Worm (Caenorhabditis elegans) whole organism, young adult: Measurements from ENCODE around the gene egl-27.

Experiments used
- B0336.3 ChIP-seq: fragments of 200-800 bp; sonication (Bioruptor generic); IDR thresholded peaks from 2 replicates; pipeline ENCODE4 v1.3.6; 2022; ENCODE audit warnings: missing genetic modification characterization, missing compliant biosample characterization
- C17E4.6 ChIP-seq: fragments of 200-800 bp; sonication (Bioruptor generic); IDR thresholded peaks from 2 replicates; pipeline ENCODE4 v1.3.6; 2022; ENCODE audit warnings: missing genetic modification reagents, missing genetic modification characterization, missing compliant biosample characterization
- F39B2.1 ChIP-seq: fragments of 200-800 bp; sonication (Bioruptor generic); IDR thresholded peaks from 2 replicates; pipeline ENCODE4 v1.3.6; 2022; ENCODE audit warnings: missing genetic modification reagents, missing genetic modification characterization, missing compliant biosample characterization
- F57A8.1 ChIP-seq: fragments of 200-800 bp; sonication (Bioruptor generic); optimal IDR thresholded peaks from 2 replicates; lab custom pipeline; 2018; ENCODE audit warnings: mild to moderate bottlenecking, missing genetic modification characterization, moderate library complexity, missing compliant biosample characterization
- Y56A3A.18 ChIP-seq: fragments of 200-800 bp; sonication (Bioruptor generic); IDR thresholded peaks from 2 replicates; pipeline ENCODE4 v1.3.6; 2022; ENCODE audit warnings: missing genetic modification reagents, missing genetic modification characterization, missing compliant biosample characterization
- Y95B8A.8 ChIP-seq: fragments of 200-800 bp; sonication (Bioruptor generic); IDR thresholded peaks from 2 replicates; pipeline ENCODE4 v1.3.6; 2022; ENCODE audit warnings: missing genetic modification reagents, missing genetic modification characterization, missing compliant biosample characterization
- aptf-3 ChIP-seq: fragments of 200-800 bp; sonication (Bioruptor generic); IDR thresholded peaks from 2 replicates; pipeline ENCODE4 v1.3.6; 2022; ENCODE audit warnings: missing genetic modification characterization, missing compliant biosample characterization
- athp-1 ChIP-seq: sonication (generic microtip); optimal IDR thresholded peaks from 2 replicates; lab custom pipeline; 2017; ENCODE audit warnings: mild to moderate bottlenecking, missing genetic modification characterization, missing compliant biosample characterization
- attf-3 ChIP-seq: fragments of 200-800 bp; sonication (Bioruptor generic); conservative IDR thresholded peaks from 2 replicates; pipeline ENCODE4 v1.3.6; 2022; ENCODE audit warnings: missing genetic modification reagents, missing genetic modification characterization, missing compliant biosample characterization
- bed-1 ChIP-seq: fragments of 200-800 bp; sonication (Bioruptor generic); IDR thresholded peaks from 2 replicates; pipeline ENCODE4 v1.3.6; 2022; ENCODE audit warnings: missing genetic modification reagents, missing genetic modification characterization, missing compliant biosample characterization
- cebp-1 ChIP-seq, 2 experiments: fragments of 200-800 bp in 1 of 2; sonication (Bioruptor generic) in 1 of 2; sonication (generic microtip) in 1 of 2; IDR thresholded peaks in 1 of 2; optimal IDR thresholded peaks in 1 of 2; 2 replicates each; pipeline versions ENCODE4 v1.3.6 to Lab custom; 2017 to 2022; ENCODE audit warnings: missing compliant biosample characterization in 2 of 2, missing genetic modification characterization in 2 of 2, mild to moderate bottlenecking in 1 of 2, missing genetic modification reagents in 1 of 2, moderate library complexity in 1 of 2
- cebp-2 ChIP-seq: fragments of 200-800 bp; sonication (Bioruptor generic); IDR thresholded peaks from 2 replicates; pipeline ENCODE4 v1.3.6; 2022; ENCODE audit warnings: missing genetic modification characterization, missing compliant biosample characterization
- ceh-100 ChIP-seq: fragments of 200-800 bp; sonication (Bioruptor generic); IDR thresholded peaks from 2 replicates; pipeline ENCODE4 v1.3.6; 2022; ENCODE audit warnings: missing genetic modification reagents, missing genetic modification characterization, missing compliant biosample characterization
- ceh-27 ChIP-seq: fragments of 200-800 bp; sonication (Bioruptor generic); optimal IDR thresholded peaks from 2 replicates; lab custom pipeline; 2018; ENCODE audit warnings: mild to moderate bottlenecking, missing genetic modification characterization, moderate library complexity, missing compliant biosample characterization
- ceh-58 ChIP-seq: fragments of 200-800 bp; sonication (Bioruptor generic); IDR thresholded peaks from 2 replicates; pipeline ENCODE4 v1.3.6; 2022; ENCODE audit warnings: missing genetic modification characterization, missing compliant biosample characterization
- ceh-79 ChIP-seq: sonication (generic microtip); optimal IDR thresholded peaks from 2 replicates; lab custom pipeline; 2017; ENCODE audit warnings: mild to moderate bottlenecking, missing genetic modification characterization, missing compliant biosample characterization
- ceh-91 ChIP-seq: fragments of 200-800 bp; sonication (Bioruptor generic); IDR thresholded peaks from 2 replicates; pipeline ENCODE4 v1.3.6; 2022; ENCODE audit warnings: missing genetic modification reagents, missing genetic modification characterization, missing compliant biosample characterization
- dpff-1 ChIP-seq: sonication (generic microtip); optimal IDR thresholded peaks from 2 replicates; lab custom pipeline; 2017; ENCODE audit warnings: mild to moderate bottlenecking, missing genetic modification characterization, missing compliant biosample characterization
- egl-44 ChIP-seq: fragments of 200-800 bp; sonication (Bioruptor generic); IDR thresholded peaks from 2 replicates; pipeline ENCODE4 v1.3.6; 2022; ENCODE audit warnings: missing genetic modification reagents, missing genetic modification characterization, missing compliant biosample characterization
- gei-17 ChIP-seq: fragments of 200-800 bp; sonication (Bioruptor generic); optimal IDR thresholded peaks from 2 replicates; lab custom pipeline; 2018; ENCODE audit warnings: mild to moderate bottlenecking, missing genetic modification characterization, missing compliant biosample characterization
- hmg-1.2 ChIP-seq: fragments of 200-800 bp; sonication (Bioruptor generic); IDR thresholded peaks from 2 replicates; pipeline ENCODE4 v1.3.6; 2022; ENCODE audit warnings: missing genetic modification reagents, missing genetic modification characterization, missing compliant biosample characterization
- mcd-1 ChIP-seq: fragments of 200-800 bp; sonication (Bioruptor generic); IDR thresholded peaks from 2 replicates; pipeline ENCODE4 v1.3.6; 2022; ENCODE audit warnings: missing genetic modification reagents, missing genetic modification characterization, missing compliant biosample characterization
- mes-4 ChIP-seq: sonication (generic microtip); optimal IDR thresholded peaks from 2 replicates; lab custom pipeline; 2016; ENCODE audit warnings: missing genotype, missing genetic modification characterization, missing compliant biosample characterization
- mxl-1 ChIP-seq: sonication (generic microtip); optimal IDR thresholded peaks from 2 replicates; lab custom pipeline; 2016; ENCODE audit warnings: missing genetic modification characterization, missing compliant biosample characterization
- nhr-120 ChIP-seq: fragments of 200-800 bp; sonication (Bioruptor generic); IDR thresholded peaks from 2 replicates; pipeline ENCODE4 v1.3.6; 2022; ENCODE audit warnings: missing genetic modification characterization, missing compliant biosample characterization
- nhr-80 ChIP-seq: sonication (generic microtip); optimal IDR thresholded peaks from 2 replicates; lab custom pipeline; 2016; ENCODE audit warnings: missing genetic modification characterization, missing compliant biosample characterization
- rpc-1 ChIP-seq, 2 experiments: fragments of 150-350 bp in 1 of 2; sonication (generic microtip) in 1 of 2; optimal IDR thresholded peaks; 2 replicates each; lab custom pipeline; 2014 to 2018; ENCODE audit warnings: missing biosample characterization in 1 of 2, missing genetic modification characterization in 1 of 2, missing genetic modification reagents in 1 of 2, missing genotype in 1 of 2
- snpc-4 ChIP-seq, 5 experiments: fragments of 150-350 bp in 1 of 5; sonication (generic microtip) in 4 of 5; optimal IDR thresholded peaks; 2 replicates each; lab custom pipeline; 2014 to 2018; ENCODE audit warnings: missing genetic modification characterization in 5 of 5, missing biosample characterization in 3 of 5, antibody characterized with exemption in 2 of 5, mild to moderate bottlenecking in 2 of 5, missing compliant biosample characterization in 2 of 5, missing genotype in 2 of 5, moderate library complexity in 2 of 5, missing genetic modification reagents in 1 of 5
- somi-1 ChIP-seq: fragments of 200-800 bp; sonication (Bioruptor generic); optimal IDR thresholded peaks from 2 replicates; lab custom pipeline; 2018; ENCODE audit warnings: mild to moderate bottlenecking, missing genetic modification characterization, missing compliant biosample characterization
- tbp1 ChIP-seq: fragments of 200-800 bp; sonication (Bioruptor generic); optimal IDR thresholded peaks from 2 replicates; lab custom pipeline; 2018; ENCODE audit warnings: mild to moderate bottlenecking, missing genetic modification characterization, missing compliant biosample characterization
- tbx-9 ChIP-seq: sonication (generic microtip); optimal IDR thresholded peaks from 2 replicates; lab custom pipeline; 2016; ENCODE audit warnings: borderline replicate concordance, missing genetic modification characterization, inconsistent platforms, missing compliant biosample characterization
- zfh-2 ChIP-seq: fragments of 200-800 bp; sonication (Bioruptor generic); conservative IDR thresholded peaks from 2 replicates; pipeline ENCODE4 v1.3.6; 2022; ENCODE audit warnings: missing genetic modification reagents, missing genetic modification characterization, missing compliant biosample characterization
- zim-3 ChIP-seq: sonication (generic microtip); optimal IDR thresholded peaks from 2 replicates; lab custom pipeline; 2017; ENCODE audit warnings: mild to moderate bottlenecking, missing genetic modification characterization, moderate library complexity, missing compliant biosample characterization
- ztf-26 ChIP-seq: sonication (generic microtip); optimal IDR thresholded peaks from 2 replicates; lab custom pipeline; 2017; ENCODE audit warnings: missing genetic modification characterization, missing compliant biosample characterization
- ztf-28 ChIP-seq: fragments of 200-800 bp; sonication (Bioruptor generic); IDR thresholded peaks from 2 replicates; pipeline ENCODE4 v1.3.6; 2022; ENCODE audit warnings: missing genetic modification reagents, missing genetic modification characterization, missing compliant biosample characterization

The egl-27 gene

DNA sequence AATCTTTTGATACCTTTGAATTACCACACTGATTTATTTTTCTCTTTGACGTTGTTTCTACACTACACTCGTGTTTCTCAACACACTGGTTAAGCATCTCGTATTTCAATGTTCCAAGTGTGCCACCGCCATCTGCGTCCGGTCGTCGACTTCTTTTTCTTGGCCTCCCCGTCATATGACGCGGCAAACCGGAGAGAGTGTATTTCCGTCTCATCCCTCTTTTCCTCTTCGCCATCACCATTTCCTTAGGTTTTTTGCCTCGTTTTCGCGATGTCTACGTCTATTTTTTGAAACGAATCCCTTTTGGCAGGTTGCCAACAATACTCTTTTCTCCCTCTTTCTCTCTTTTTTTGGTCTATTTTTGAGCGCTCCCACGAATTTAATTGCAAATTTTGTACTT, 4.2 kb downstream of the egl-27 start:
- TF ChIP-seq aptf-3 (GFP tag; lab: Robert Waterston, UW) (no peak), hmg-1.2 (peak; percentile 3; the same call in 1 of the 2 replicates), ceh-27 (peak; percentile 0), C17E4.6 (no peak), somi-1 (GFP tag; lab: Kevin White, UChicago) (peak; percentile 22), cebp-1 (GFP tag; IDR thresholded peaks at IDR 0.05; lab: Robert Waterston, UW) (no peak), cebp-1 (tag; optimal IDR thresholded peaks at IDR 0.05; lab: Kevin White, UChicago) (peak; percentile 38), nhr-80 (tag; lab: Kevin White, UChicago) (peak; percentile 16)

DNA sequence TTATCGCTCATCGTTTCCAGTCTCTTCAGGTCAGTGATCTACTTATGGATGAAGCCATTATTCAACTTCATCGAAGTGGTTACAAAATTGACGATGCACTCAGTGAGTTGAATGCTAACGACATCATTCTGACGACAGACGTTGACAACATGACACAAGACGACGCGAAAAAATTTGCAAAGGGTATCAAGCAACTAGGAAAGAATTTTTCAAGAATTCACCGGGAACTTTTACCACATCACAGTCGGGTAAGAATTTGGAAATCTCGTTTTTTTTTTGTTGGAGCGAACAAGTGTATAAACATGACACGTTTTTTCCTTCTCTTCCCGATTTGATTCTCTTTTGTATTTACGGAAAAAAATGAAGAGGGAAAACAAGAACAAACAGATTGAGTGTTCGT, 5.9 kb downstream of the egl-27 start:
- TF ChIP-seq dpff-1, result no peak
- no peak for TF ChIP-seq cebp-2 (GFP tag; lab: Robert Waterston, UW)
- no peak for TF ChIP-seq gei-17 (GFP tag; lab: Kevin White, UChicago)
- TF ChIP-seq rpc-1 (optimal IDR thresholded peaks at IDR 0.05; lab: Kevin White, UChicago), result no peak
- TF ChIP-seq rpc-1 (tag; optimal IDR thresholded peaks at IDR 0.05; lab: Kevin White, UChicago), result no peak
- TF ChIP-seq mxl-1, result no peak
- TF ChIP-seq egl-44 (GFP tag; lab: Robert Waterston, UW), result no peak
- TF ChIP-seq bed-1 (GFP tag; lab: Robert Waterston, UW), result no peak
- TF ChIP-seq ztf-28 (GFP tag; lab: Robert Waterston, UW), result no peak
- no peak for TF ChIP-seq nhr-120 (GFP tag; lab: Robert Waterston, UW)
- TF ChIP-seq ceh-58, result no peak
- TF ChIP-seq ceh-79 (tag; lab: Kevin White, UChicago), result no peak
- no peak for TF ChIP-seq tbp1
- no peak for TF ChIP-seq Y56A3A.18 (GFP tag; lab: Robert Waterston, UW)
- TF ChIP-seq ceh-91, result no peak
- no peak for TF ChIP-seq Y95B8A.8 (GFP tag; lab: Robert Waterston, UW)
- TF ChIP-seq mes-4, result no peak
- TF ChIP-seq ztf-26 (tag; lab: Kevin White, UChicago), result no peak
- TF ChIP-seq F57A8.1 (GFP tag; lab: Kevin White, UChicago), result no peak
- TF ChIP-seq F39B2.1 (GFP tag; lab: Robert Waterston, UW), result no peak
- no peak for TF ChIP-seq tbx-9 (tag; lab: Kevin White, UChicago)

DNA sequence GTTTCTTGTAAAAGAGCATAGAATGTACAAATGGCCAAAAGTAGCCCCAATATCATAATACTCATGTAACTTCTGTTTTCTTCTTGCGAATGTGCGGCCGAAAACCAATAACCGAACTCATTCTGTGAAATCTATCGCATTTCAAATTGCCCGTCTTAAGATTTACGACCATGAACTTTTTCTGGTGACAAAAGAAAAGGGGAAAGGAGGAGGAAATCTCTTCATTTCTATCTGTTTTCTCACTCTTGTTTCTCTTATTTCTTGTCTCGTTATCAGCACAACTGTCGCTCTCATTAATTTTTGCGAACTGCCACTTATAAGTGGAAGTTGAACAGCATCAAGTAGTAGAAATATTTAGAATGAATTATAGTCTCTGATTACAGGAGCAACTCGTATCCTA, 6.3 kb downstream of the egl-27 start:
- TF ChIP-seq attf-3 (GFP tag; lab: Robert Waterston, UW) (no peak), nhr-80 (tag; lab: Kevin White, UChicago) (peak; percentile 37), zfh-2 (GFP tag; lab: Robert Waterston, UW) (no peak)

DNA sequence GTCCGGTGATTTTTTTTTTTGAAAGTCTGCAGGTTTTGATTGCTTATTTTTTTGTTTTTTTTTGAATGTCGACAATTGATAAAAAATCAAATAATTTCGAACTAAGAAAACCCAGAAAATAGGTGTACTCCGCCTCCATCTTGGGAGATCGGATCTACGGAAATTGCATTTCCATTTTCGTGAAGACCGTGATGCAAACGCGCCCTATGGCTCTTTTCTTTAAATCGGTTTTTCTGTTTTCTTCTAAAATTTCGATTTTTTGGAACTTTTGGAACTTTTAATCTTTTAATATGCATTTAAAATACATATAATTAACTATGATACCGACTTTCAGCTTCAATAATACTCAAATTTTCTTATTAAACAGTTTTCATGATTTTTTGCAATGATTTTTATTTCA, 7.2 kb downstream of the egl-27 start:
- TF ChIP-seq zim-3 (tag; lab: Kevin White, UChicago), result no peak
- TF ChIP-seq B0336.3, result no peak
- TF ChIP-seq athp-1 (tag; lab: Kevin White, UChicago), result no peak
- no peak for TF ChIP-seq snpc-4 (GFP tag; optimal IDR thresholded peaks at IDR 0.05; lab: Kevin White, UChicago)
- TF ChIP-seq snpc-4 (tag; optimal IDR thresholded peaks at IDR 0.05; lab: Kevin White, UChicago), result peak in 1 of 4 experiments; percentile 7
- peak; percentile 86 for TF ChIP-seq ceh-100 (GFP tag; lab: Robert Waterston, UW)
- TF ChIP-seq mcd-1 (GFP tag; lab: Robert Waterston, UW), result peak; percentile 55
